Fruit fly (Drosophila melanogaster) whole organism, embryonic: Measurements from ENCODE around the gene lark.
A peak's percentile ranks its signal among the peaks of the same experiment; 100 is the strongest.

ENCODE experiments used
- CG10209 ChIP-seq: fragments of 200-800 bp; sonication (Bioruptor generic); optimal IDR thresholded peaks from 3 replicates; lab custom pipeline; 2017; ENCODE audit warnings: missing biosample characterization, mild to moderate bottlenecking, missing genetic modification characterization, missing genetic modification reagents
- CG10274 ChIP-seq: fragments of 200-800 bp; sonication (Bioruptor generic); optimal IDR thresholded peaks from 3 replicates; lab custom pipeline; 2017; ENCODE audit warnings: missing biosample characterization, mild to moderate bottlenecking, missing genetic modification characterization
- CG10959 ChIP-seq: fragments of 200-800 bp; sonication (Bioruptor generic); IDR thresholded peaks from 2 replicates; pipeline ENCODE4 v1.3.6; 2022; ENCODE audit warnings: missing biosample characterization, missing genetic modification characterization
- CG10979 ChIP-seq: fragments of 200-800 bp; sonication (Bioruptor generic); optimal IDR thresholded peaks from 2 replicates; lab custom pipeline; 2018; ENCODE audit warnings: missing biosample characterization, mild to moderate bottlenecking, missing genetic modification characterization, moderate library complexity
- CG11093 ChIP-seq: fragments of 200-800 bp; sonication (Bioruptor generic); IDR thresholded peaks from 3 replicates; pipeline ENCODE4 v1.3.6; 2022; ENCODE audit warnings: missing biosample characterization, missing genetic modification characterization
- CG12219 ChIP-seq: fragments of 200-800 bp; sonication (Bioruptor generic); optimal IDR thresholded peaks from 3 replicates; lab custom pipeline; 2018; ENCODE audit warnings: missing biosample characterization, mild to moderate bottlenecking, missing genetic modification characterization
- CG12391 ChIP-seq: fragments of 200-800 bp; sonication (Bioruptor generic); optimal IDR thresholded peaks from 3 replicates; lab custom pipeline; 2018; ENCODE audit warnings: missing biosample characterization, mild to moderate bottlenecking, missing genetic modification characterization, moderate library complexity
- CG13123 ChIP-seq: fragments of 200-800 bp; sonication (Bioruptor generic); optimal IDR thresholded peaks from 2 replicates; lab custom pipeline; 2016; ENCODE audit warnings: missing biosample characterization, missing genetic modification characterization
- CG15696 ChIP-seq: fragments of 200-800 bp; sonication (Bioruptor generic); optimal IDR thresholded peaks from 2 replicates; lab custom pipeline; 2019; ENCODE audit warnings: missing biosample characterization, mild to moderate bottlenecking, missing genetic modification characterization, moderate library complexity
- CG17385 ChIP-seq: fragments of 200-800 bp; sonication (Bioruptor generic); optimal IDR thresholded peaks from 3 replicates; lab custom pipeline; 2018; ENCODE audit warnings: missing biosample characterization, mild to moderate bottlenecking, missing genetic modification characterization
- CG3065 ChIP-seq: fragments of 200-800 bp; sonication (Bioruptor generic); optimal IDR thresholded peaks from 2 replicates; lab custom pipeline; 2016; ENCODE audit warnings: missing biosample characterization, missing genetic modification characterization
- CG31365 ChIP-seq: fragments of 200-800 bp; sonication (Bioruptor generic); optimal IDR thresholded peaks from 2 replicates; lab custom pipeline; 2018; ENCODE audit warnings: missing biosample characterization, mild to moderate bottlenecking, missing genetic modification characterization
- CG4360 ChIP-seq: fragments of 200-800 bp; sonication (Bioruptor generic); IDR thresholded peaks from 2 replicates; pipeline ENCODE4 v1.3.6; 2022; ENCODE audit warnings: missing biosample characterization, missing genetic modification characterization
- CG4854 ChIP-seq: fragments of 200-800 bp; sonication (Bioruptor generic); optimal IDR thresholded peaks from 2 replicates; lab custom pipeline; 2016; ENCODE audit warnings: missing biosample characterization, missing genetic modification characterization, inconsistent platforms
- CG7745 ChIP-seq: fragments of 200-800 bp; sonication (Bioruptor generic); optimal IDR thresholded peaks from 2 replicates; lab custom pipeline; 2018; ENCODE audit warnings: missing biosample characterization, mild to moderate bottlenecking, missing genetic modification characterization, moderate library complexity
- CHES-1-like ChIP-seq: fragments of 200-800 bp; sonication (Bioruptor generic); optimal IDR thresholded peaks from 2 replicates; lab custom pipeline; 2016; ENCODE audit warnings: missing biosample characterization, missing genetic modification characterization
- CTCF ChIP-seq: fragments of 200-800 bp; sonication (Bioruptor generic); optimal IDR thresholded peaks from 2 replicates; lab custom pipeline; 2017; ENCODE audit warnings: missing biosample characterization, mild to moderate bottlenecking, missing genetic modification characterization, moderate library complexity
- Dad ChIP-seq: fragments of 200-800 bp; sonication (Bioruptor generic); optimal IDR thresholded peaks from 3 replicates; lab custom pipeline; 2016; ENCODE audit warnings: missing biosample characterization, missing genetic modification characterization
- Dfd ChIP-seq, 2 experiments: fragments of >200 bp; optimal IDR thresholded peaks; 2 replicates each; lab custom pipeline; 2017; ENCODE audit warnings: missing biosample characterization in 2 of 2, missing genetic modification characterization in 2 of 2
- GATAe ChIP-seq: fragments of 200-800 bp; sonication (Bioruptor generic); conservative IDR thresholded peaks from 2 replicates; pipeline ENCODE4 v1.3.6; 2022; ENCODE audit warnings: missing biosample characterization, missing genetic modification characterization
- HLH4C ChIP-seq: fragments of 200-800 bp; sonication (Bioruptor generic); IDR thresholded peaks from 3 replicates; pipeline ENCODE4 v1.3.6; 2022; ENCODE audit warnings: missing biosample characterization, missing genetic modification characterization; ENCODE audit not compliant: partially characterized antibody
- Hr39 ChIP-seq: fragments of >200 bp; optimal IDR thresholded peaks from 2 replicates; lab custom pipeline; 2017
- Hsf ChIP-seq: fragments of 200-800 bp; sonication (Bioruptor generic); optimal IDR thresholded peaks from 3 replicates; lab custom pipeline; 2016; ENCODE audit warnings: missing biosample characterization, missing genetic modification characterization
- Meics ChIP-seq: fragments of 200-800 bp; sonication (Bioruptor generic); optimal IDR thresholded peaks from 2 replicates; lab custom pipeline; 2017; ENCODE audit warnings: missing biosample characterization, mild to moderate bottlenecking, missing genetic modification characterization
- Neu2 ChIP-seq: fragments of 200-800 bp; sonication (Bioruptor generic); optimal IDR thresholded peaks from 3 replicates; lab custom pipeline; 2016; ENCODE audit warnings: missing biosample characterization, missing genetic modification characterization, borderline replicate concordance
- Nf-YC ChIP-seq: fragments of 200-800 bp; optimal IDR thresholded peaks from 3 replicates; lab custom pipeline; 2019; ENCODE audit warnings: missing biosample characterization, mild to moderate bottlenecking, missing genetic modification characterization, moderate library complexity
- Rfx ChIP-seq: fragments of 200-800 bp; sonication (Bioruptor generic); IDR thresholded peaks from 2 replicates; pipeline ENCODE4 v1.3.6; 2022; ENCODE audit warnings: missing biosample characterization, missing genetic modification characterization
- ac ChIP-seq: fragments of 200-800 bp; sonication (Bioruptor generic); optimal IDR thresholded peaks from 3 replicates; lab custom pipeline; 2017; ENCODE audit warnings: missing biosample characterization, mild to moderate bottlenecking, missing genetic modification characterization
- az2 ChIP-seq: fragments of 200-800 bp; sonication (Bioruptor generic); optimal IDR thresholded peaks from 3 replicates; lab custom pipeline; 2016; ENCODE audit warnings: missing biosample characterization, missing genetic modification characterization
- cato ChIP-seq: fragments of 200-800 bp; sonication (Bioruptor generic); optimal IDR thresholded peaks from 2 replicates; lab custom pipeline; 2016; ENCODE audit warnings: missing biosample characterization, missing genetic modification characterization, borderline replicate concordance
- dm ChIP-seq: fragments of 200-800 bp; sonication (Bioruptor generic); optimal IDR thresholded peaks from 3 replicates; lab custom pipeline; 2016; ENCODE audit warnings: missing biosample characterization, missing genetic modification characterization
- fru ChIP-seq: fragments of >200 bp; optimal IDR thresholded peaks from 2 replicates; lab custom pipeline; 2017
- hkb ChIP-seq, 2 experiments: fragments of 200-800 bp in 1 of 2; fragments of >200 bp in 1 of 2; sonication (Bioruptor generic) in 1 of 2; IDR thresholded peaks in 1 of 2; optimal IDR thresholded peaks in 1 of 2; 2 replicates each; pipeline versions ENCODE4 v1.3.6 to Lab custom; 2017 to 2022; ENCODE audit warnings: missing biosample characterization in 1 of 2, missing genetic modification characterization in 1 of 2
- hth ChIP-seq: fragments of >200 bp; optimal IDR thresholded peaks from 2 replicates; lab custom pipeline; 2017; ENCODE audit warnings: inconsistent platforms
- ind ChIP-seq: fragments of 200-800 bp; sonication (Bioruptor generic); optimal IDR thresholded peaks from 3 replicates; lab custom pipeline; 2016; ENCODE audit warnings: missing biosample characterization, missing genetic modification characterization
- insv ChIP-seq, 2 experiments: fragments of 200-800 bp; sonication (Bioruptor generic); optimal IDR thresholded peaks; 3 replicates each; lab custom pipeline; 2016 to 2018; ENCODE audit warnings: missing biosample characterization in 2 of 2, missing genetic modification characterization in 2 of 2
- jing ChIP-seq: fragments of 200-800 bp; sonication (Bioruptor generic); optimal IDR thresholded peaks from 2 replicates; lab custom pipeline; 2018; ENCODE audit warnings: missing biosample characterization, mild to moderate bottlenecking, missing genetic modification characterization
- klu ChIP-seq: fragments of 200-800 bp; sonication (Bioruptor generic); IDR thresholded peaks from 2 replicates; pipeline ENCODE4 v1.3.6; 2022; ENCODE audit warnings: missing biosample characterization, missing genetic modification characterization
- kni ChIP-seq: fragments of 200-800 bp; sonication (Bioruptor generic); optimal IDR thresholded peaks from 3 replicates; lab custom pipeline; 2017; ENCODE audit warnings: mild to moderate bottlenecking, missing biosample characterization, missing genetic modification reagents, missing genetic modification characterization
- lola ChIP-seq, 3 experiments: fragments of >200 bp in 2 of 3; fragments of 200-800 bp in 1 of 3; sonication (Bioruptor generic) in 1 of 3; optimal IDR thresholded peaks; 2 replicates each; lab custom pipeline; 2017 to 2019; ENCODE audit warnings: missing biosample characterization in 3 of 3, missing genetic modification characterization in 3 of 3, mild to moderate bottlenecking in 1 of 3, moderate library complexity in 1 of 3
- onecut ChIP-seq: fragments of 200-800 bp; sonication (Bioruptor generic); IDR thresholded peaks from 2 replicates; pipeline ENCODE4 v1.3.6; 2022; ENCODE audit warnings: missing biosample characterization, missing genetic modification characterization
- pan ChIP-seq, 4 experiments: fragments of >200 bp in 3 of 4; fragments of 200-800 bp in 1 of 4; sonication (Bioruptor generic) in 1 of 4; optimal IDR thresholded peaks in 3 of 4; IDR thresholded peaks in 1 of 4; 2 replicates each; pipeline versions ENCODE4 v1.3.6 to Lab custom; 2017 to 2022; ENCODE audit warnings: missing biosample characterization in 2 of 4, missing genetic modification characterization in 2 of 4, mixed read lengths in 1 of 4
- pum ChIP-seq: fragments of 200-800 bp; sonication (Bioruptor generic); optimal IDR thresholded peaks from 2 replicates; lab custom pipeline; 2016; ENCODE audit warnings: missing biosample characterization, missing genetic modification characterization
- scrt ChIP-seq: fragments of 200-800 bp; sonication (Bioruptor generic); optimal IDR thresholded peaks from 2 replicates; lab custom pipeline; 2018; ENCODE audit warnings: missing biosample characterization, mild to moderate bottlenecking, missing genetic modification characterization, moderate library complexity
- slou ChIP-seq: fragments of 200-800 bp; sonication (Bioruptor generic); optimal IDR thresholded peaks from 3 replicates; lab custom pipeline; 2016; ENCODE audit warnings: missing biosample characterization, missing genetic modification characterization
- sqz ChIP-seq: fragments of 200-800 bp; sonication (Bioruptor generic); optimal IDR thresholded peaks from 3 replicates; lab custom pipeline; 2018; ENCODE audit warnings: missing biosample characterization, mild to moderate bottlenecking, missing genetic modification characterization
- tll ChIP-seq, 2 experiments: fragments of 200-800 bp in 1 of 2; fragments of >200 bp in 1 of 2; sonication (Bioruptor generic) in 1 of 2; optimal IDR thresholded peaks; 2 replicates each; lab custom pipeline; 2017 to 2019; ENCODE audit warnings: missing biosample characterization in 2 of 2, missing genetic modification characterization in 2 of 2, mild to moderate bottlenecking in 1 of 2, moderate library complexity in 1 of 2
- tna ChIP-seq: fragments of 200-800 bp; sonication (Bioruptor generic); IDR thresholded peaks from 2 replicates; pipeline ENCODE4 v1.3.6; 2022; ENCODE audit warnings: missing biosample characterization, missing genetic modification characterization; ENCODE audit not compliant: partially characterized antibody
- z ChIP-seq: fragments of 200-800 bp; sonication (Bioruptor generic); IDR thresholded peaks from 3 replicates; pipeline ENCODE4 v1.3.6; 2022; ENCODE audit warnings: missing biosample characterization, missing genetic modification characterization

Gene lark

DNA sequence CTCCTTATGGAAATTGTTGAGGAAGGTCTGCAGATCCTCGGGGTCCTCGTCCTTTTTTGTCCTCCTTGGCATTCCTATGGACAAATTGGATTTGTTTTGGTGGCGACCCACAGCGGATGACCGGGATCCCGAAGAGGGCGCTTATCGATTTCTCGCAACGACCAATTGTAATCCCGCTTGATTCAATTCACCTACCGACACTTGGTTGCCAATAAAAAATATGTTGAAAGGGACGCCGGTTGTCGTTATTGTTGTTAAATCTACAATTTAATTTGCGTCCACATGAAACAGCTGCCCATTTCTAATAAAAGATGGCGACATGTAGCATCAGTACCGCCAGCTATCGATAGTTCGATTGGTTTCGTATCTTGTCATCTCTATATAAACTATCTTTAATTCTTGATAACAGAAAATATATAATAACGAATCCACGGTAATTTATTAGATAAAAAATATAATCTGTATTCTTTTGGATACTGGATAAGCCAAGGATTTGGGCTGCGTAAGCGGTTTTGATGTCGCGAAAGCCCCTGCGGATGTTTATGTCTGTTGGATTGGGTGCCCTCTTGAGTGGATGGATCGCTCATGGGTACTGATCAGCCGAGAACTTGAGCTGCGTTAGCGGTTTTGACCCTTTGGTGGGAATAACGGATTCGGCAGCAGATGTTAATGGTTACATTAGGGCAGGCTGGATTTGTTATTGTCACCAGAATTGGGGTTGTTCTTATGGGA, 17.5 kb downstream of the lark start, which contains the start of gene CTCF (continued):
- TF ChIP-seq CG10209 (GFP tag; lab: Kevin White, UChicago), result peak; percentile 33
- TF ChIP-seq CG3065 (GFP tag; lab: Kevin White, UChicago), result no peak
- TF ChIP-seq CG4854 (GFP tag; lab: Kevin White, UChicago), result peak; percentile 29
- peak; percentile 61; the same call in 1 of the 2 replicates for TF ChIP-seq tna (GFP tag; lab: Robert Waterston, UW)
- no peak for TF ChIP-seq slou (GFP tag; lab: Kevin White, UChicago)
- TF ChIP-seq CG10274 (GFP tag; lab: Kevin White, UChicago), result no peak
- TF ChIP-seq Dfd (GFP tag; optimal IDR thresholded peaks at IDR 0.05; lab: Kevin White, UChicago), result no peak
- peak; percentile 47 for TF ChIP-seq dm (GFP tag; lab: Kevin White, UChicago)
- no peak for TF ChIP-seq tll (GFP tag; optimal IDR thresholded peaks at IDR 0.05; lab: Kevin White, UChicago)
- no peak for TF ChIP-seq Neu2
- no peak for TF ChIP-seq scrt (GFP tag; lab: Kevin White, UChicago)
- TF ChIP-seq Hr39 (lab: Kevin White, UChicago), result no peak
- TF ChIP-seq kni (GFP tag; lab: Kevin White, UChicago), result peak; percentile 31
- TF ChIP-seq CG12219 (GFP tag; lab: Kevin White, UChicago), result no peak
- no peak for TF ChIP-seq pan (optimal IDR thresholded peaks at IDR 0.05; lab: Kevin White, UChicago)
- TF ChIP-seq pan (GFP tag; optimal IDR thresholded peaks at IDR 0.05 in 1 of 2, IDR thresholded peaks at IDR 0.05 in 1 of 2), result peak in 1 of 2 experiments; percentile 68
- TF ChIP-seq CG4360 (GFP tag; lab: Robert Waterston, UW), result no peak
- TF ChIP-seq hkb (optimal IDR thresholded peaks at IDR 0.05; lab: Kevin White, UChicago), result no peak
- 0 out of 2 replicates have a peak, but pooled peaks have one; percentile 31 for TF ChIP-seq hkb (GFP tag; IDR thresholded peaks at IDR 0.05; lab: Robert Waterston, UW)
- TF ChIP-seq ind (GFP tag; lab: Kevin White, UChicago), result peak; percentile 4
- peak; percentile 89 for TF ChIP-seq onecut (GFP tag; lab: Robert Waterston, UW)
- no peak for TF ChIP-seq z (GFP tag; lab: Robert Waterston, UW)
- TF ChIP-seq GATAe (GFP tag; lab: Robert Waterston, UW), result peak; percentile 69
- TF ChIP-seq CG13123 (GFP tag; lab: Kevin White, UChicago), result no peak
- peak in 1 of 2 experiments; percentile 50 for TF ChIP-seq insv (GFP tag; optimal IDR thresholded peaks at IDR 0.05; lab: Kevin White, UChicago)
- peak; percentile 31 for TF ChIP-seq az2
- TF ChIP-seq Meics (GFP tag; lab: Kevin White, UChicago), result peak; percentile 77
- no peak for TF ChIP-seq fru (lab: Kevin White, UChicago)
- peak; percentile 40 for TF ChIP-seq CG10979 (tag; lab: Kevin White, UChicago)
- no peak for TF ChIP-seq jing (GFP tag; lab: Kevin White, UChicago)
- peak in 1 of 3 experiments; percentile 16 for TF ChIP-seq lola (GFP tag; optimal IDR thresholded peaks at IDR 0.05; lab: Kevin White, UChicago)
- TF ChIP-seq pum (GFP tag; lab: Kevin White, UChicago), result peak; percentile 14
- TF ChIP-seq Nf-YC, result peak; percentile 65
- peak; percentile 43 for TF ChIP-seq CG12391 (tag; lab: Kevin White, UChicago)
- TF ChIP-seq hth, result no peak
- peak; percentile 100 for TF ChIP-seq CTCF
- TF ChIP-seq sqz, result no peak
- no peak for TF ChIP-seq CG31365 (tag; lab: Kevin White, UChicago)
- 0 out of 3 replicates have a peak, but pooled peaks have one; percentile 25 for TF ChIP-seq CG11093 (GFP tag; lab: Robert Waterston, UW)
- peak; percentile 82 for TF ChIP-seq HLH4C (GFP tag; lab: Robert Waterston, UW)
- no peak for TF ChIP-seq cato (GFP tag; lab: Kevin White, UChicago)
- peak; percentile 30 for TF ChIP-seq CHES-1-like
- TF ChIP-seq CG17385 (GFP tag; lab: Kevin White, UChicago), result peak; percentile 19
- peak; percentile 62 for TF ChIP-seq Hsf
- TF ChIP-seq klu (GFP tag; lab: Robert Waterston, UW), result no peak
- no peak for TF ChIP-seq CG10959
- peak; percentile 63; the same call in 1 of the 2 replicates for TF ChIP-seq Rfx (GFP tag; lab: Robert Waterston, UW)
- peak; percentile 41 for TF ChIP-seq Dad
- TF ChIP-seq ac (GFP tag; lab: Kevin White, UChicago), result no peak
- TF ChIP-seq CG7745 (tag; lab: Kevin White, UChicago), result no peak
- TF ChIP-seq CG15696 (tag; lab: Kevin White, UChicago), result peak; percentile 38
